Fruit fly (Drosophila melanogaster) Kc167 (cell line): Measurements from ENCODE around the gene Asator.

Source experiments
- Myc ChIP-seq: fragments of >200 bp; optimal IDR thresholded peaks from 2 replicates; lab custom pipeline; 2017; ENCODE audit warnings: missing external identifiers
- Sin3A ChIP-seq: fragments of >200 bp; optimal IDR thresholded peaks from 2 replicates; lab custom pipeline; 2018; ENCODE audit warnings: missing external identifiers
- psq ChIP-seq: fragments of >200 bp; optimal IDR thresholded peaks from 2 replicates; lab custom pipeline; 2017; ENCODE audit warnings: missing external identifiers
- ttk ChIP-seq: sonication (Bioruptor generic); optimal IDR thresholded peaks from 2 replicates; lab custom pipeline; 2017; ENCODE audit warnings: missing external identifiers

DNA sequence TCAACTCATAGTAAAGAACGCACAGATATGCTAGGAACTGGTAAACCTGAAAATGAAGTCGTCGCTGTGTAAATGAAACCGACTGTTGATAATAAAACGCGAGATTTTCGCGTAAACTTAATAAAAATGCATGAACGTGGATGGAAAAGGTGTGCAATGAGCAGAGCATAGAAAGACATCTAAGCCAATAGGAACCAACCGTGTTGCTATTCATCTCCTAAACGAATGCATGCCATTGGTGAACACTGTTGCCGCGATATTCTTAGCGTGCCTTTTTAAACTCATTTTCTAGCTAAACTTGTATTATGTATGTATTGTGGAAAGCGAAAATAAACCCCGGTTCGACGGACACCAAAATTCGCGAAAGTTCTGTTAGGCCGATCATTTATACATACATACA, 67.0 kb downstream of the Asator start:
- TF ChIP-seq ttk: no peak
- no peak for TF ChIP-seq Sin3A (lab: Kevin White, UChicago)
- no peak for TF ChIP-seq psq (lab: Kevin White, UChicago)
- TF ChIP-seq Myc (lab: Kevin White, UChicago): no peak
